Worm (Caenorhabditis elegans) whole organism, L4/young adult: ENCODE data around the gene tag-123.

Experiments used
- W03F9.2 ChIP-seq: fragments of 150-350 bp; optimal IDR thresholded peaks from 2 replicates; lab custom pipeline; 2014; ENCODE audit warnings: missing biosample characterization, missing genetic modification characterization
- him-1 ChIP-seq: sonication (generic microtip); optimal IDR thresholded peaks from 2 replicates; lab custom pipeline; 2016; ENCODE audit warnings: missing genotype, missing genetic modification reagents, missing genetic modification characterization, missing compliant biosample characterization

ce11 chrX:8419252-8419651 is 2.6 kb downstream of the tag-123 start:
- no peak for TF ChIP-seq him-1
- no peak for TF ChIP-seq W03F9.2 (tag; lab: Kevin White, UChicago)
